Fruit fly (Drosophila melanogaster) whole organism, embryonic: ENCODE measurements around the gene Tim17a2.

ENCODE experiments used
- Aef1 ChIP-seq: fragments of 200-800 bp; sonication (Bioruptor generic); IDR thresholded peaks from 3 replicates; pipeline ENCODE4 v1.3.6; 2022; ENCODE audit warnings: missing biosample characterization, missing genetic modification characterization
- B-H1 ChIP-seq: fragments of 200-800 bp; sonication (Bioruptor generic); IDR thresholded peaks from 3 replicates; pipeline ENCODE4 v1.3.6; 2022; ENCODE audit warnings: missing biosample characterization, missing genetic modification characterization
- Bgb ChIP-seq: fragments of 200-800 bp; sonication (Bioruptor generic); IDR thresholded peaks from 2 replicates; pipeline ENCODE4 v1.3.6; 2022; ENCODE audit warnings: missing biosample characterization, missing genetic modification characterization; ENCODE audit not compliant: partially characterized antibody
- BtbVII ChIP-seq: fragments of 200-800 bp; sonication (Bioruptor generic); optimal IDR thresholded peaks from 3 replicates; lab custom pipeline; 2017; ENCODE audit warnings: missing biosample characterization, mild to moderate bottlenecking, missing genetic modification characterization
- CG11085 ChIP-seq: fragments of 200-800 bp; sonication (Bioruptor generic); IDR thresholded peaks from 2 replicates; pipeline ENCODE4 v1.3.6; 2022; ENCODE audit warnings: missing biosample characterization, missing genetic modification characterization
- CG11093 ChIP-seq: fragments of 200-800 bp; sonication (Bioruptor generic); IDR thresholded peaks from 3 replicates; pipeline ENCODE4 v1.3.6; 2022; ENCODE audit warnings: missing biosample characterization, missing genetic modification characterization
- CG12744 ChIP-seq: fragments of 200-800 bp; sonication (Bioruptor generic); optimal IDR thresholded peaks from 2 replicates; lab custom pipeline; 2016; ENCODE audit warnings: missing biosample characterization, missing genetic modification characterization
- CG13123 ChIP-seq: fragments of 200-800 bp; sonication (Bioruptor generic); optimal IDR thresholded peaks from 2 replicates; lab custom pipeline; 2016; ENCODE audit warnings: missing biosample characterization, missing genetic modification characterization
- CG15269 ChIP-seq: fragments of 200-800 bp; sonication (Bioruptor generic); optimal IDR thresholded peaks from 2 replicates; lab custom pipeline; 2018; ENCODE audit warnings: missing biosample characterization, mild to moderate bottlenecking, missing genetic modification characterization, moderate library complexity
- CG15601 ChIP-seq: fragments of 200-800 bp; sonication (Bioruptor generic); optimal IDR thresholded peaks from 3 replicates; lab custom pipeline; 2019; ENCODE audit warnings: missing biosample characterization, mild to moderate bottlenecking, missing genetic modification characterization, moderate library complexity
- CG18619 ChIP-seq: fragments of 200-800 bp; sonication (Bioruptor generic); optimal IDR thresholded peaks from 3 replicates; lab custom pipeline; 2017; ENCODE audit warnings: missing biosample characterization, mild to moderate bottlenecking, missing genetic modification characterization
- CG30020 ChIP-seq: fragments of 200-800 bp; optimal IDR thresholded peaks from 2 replicates; lab custom pipeline; 2019; ENCODE audit warnings: missing biosample characterization, mild to moderate bottlenecking, missing genetic modification characterization, moderate library complexity
- CG3065 ChIP-seq: fragments of 200-800 bp; sonication (Bioruptor generic); optimal IDR thresholded peaks from 2 replicates; lab custom pipeline; 2016; ENCODE audit warnings: missing biosample characterization, missing genetic modification characterization
- CG33213 ChIP-seq: fragments of 200-800 bp; sonication (Bioruptor generic); optimal IDR thresholded peaks from 3 replicates; lab custom pipeline; 2016; ENCODE audit warnings: missing biosample characterization, missing genetic modification characterization
- CG4404 ChIP-seq: fragments of 200-800 bp; sonication (Bioruptor generic); IDR thresholded peaks from 2 replicates; pipeline ENCODE4 v1.3.6; 2022; ENCODE audit warnings: missing biosample characterization, missing genetic modification characterization
- CG6254 ChIP-seq: fragments of 200-800 bp; sonication (Bioruptor generic); optimal IDR thresholded peaks from 3 replicates; lab custom pipeline; 2017; ENCODE audit warnings: mild to moderate bottlenecking, missing biosample characterization, missing genetic modification reagents, missing genetic modification characterization
- CG6654 ChIP-seq: fragments of 200-800 bp; sonication (Bioruptor generic); optimal IDR thresholded peaks from 2 replicates; lab custom pipeline; 2017; ENCODE audit warnings: missing biosample characterization, mild to moderate bottlenecking, missing genetic modification characterization
- CG7271 ChIP-seq: fragments of 200-800 bp; sonication (Bioruptor generic); optimal IDR thresholded peaks from 2 replicates; lab custom pipeline; 2018; ENCODE audit warnings: missing biosample characterization, mild to moderate bottlenecking, missing genetic modification characterization, moderate library complexity
- CG7839 ChIP-seq: fragments of 200-800 bp; sonication (Bioruptor generic); optimal IDR thresholded peaks from 3 replicates; lab custom pipeline; 2018; ENCODE audit warnings: missing biosample characterization, mild to moderate bottlenecking, missing genetic modification characterization, moderate library complexity
- CG8924 ChIP-seq: fragments of 200-800 bp; optimal IDR thresholded peaks from 3 replicates; lab custom pipeline; 2019; ENCODE audit warnings: missing biosample characterization, mild to moderate bottlenecking, missing genetic modification characterization, moderate library complexity
- Dbx ChIP-seq: fragments of 200-800 bp; sonication (Bioruptor generic); IDR thresholded peaks from 3 replicates; pipeline ENCODE4 v1.3.6; 2022; ENCODE audit warnings: missing biosample characterization, missing genetic modification characterization
- Dp ChIP-seq: fragments of 200-800 bp; sonication (Bioruptor generic); optimal IDR thresholded peaks from 2 replicates; lab custom pipeline; 2018; ENCODE audit warnings: missing biosample characterization, mild to moderate bottlenecking, missing genetic modification characterization, moderate library complexity
- H15 ChIP-seq: fragments of 200-800 bp; sonication (Bioruptor generic); IDR thresholded peaks from 3 replicates; pipeline ENCODE4 v1.3.6; 2022; ENCODE audit warnings: missing biosample characterization, missing genetic modification characterization
- Hr3 ChIP-seq: fragments of 200-800 bp; sonication (Bioruptor generic); optimal IDR thresholded peaks from 3 replicates; lab custom pipeline; 2016; ENCODE audit warnings: missing biosample characterization, missing genetic modification characterization
- Nf-YC ChIP-seq: fragments of 200-800 bp; optimal IDR thresholded peaks from 3 replicates; lab custom pipeline; 2019; ENCODE audit warnings: missing biosample characterization, mild to moderate bottlenecking, missing genetic modification characterization, moderate library complexity
- Oaz ChIP-seq: fragments of 200-800 bp; sonication (Bioruptor generic); IDR thresholded peaks from 2 replicates; pipeline ENCODE4 v1.3.6; 2022; ENCODE audit warnings: missing biosample characterization, missing genetic modification characterization
- Ravus ChIP-seq: fragments of 200-800 bp; sonication (Bioruptor generic); IDR thresholded peaks from 2 replicates; pipeline ENCODE4 v1.3.6; 2022; ENCODE audit warnings: missing biosample characterization, missing genetic modification characterization
- Xbp1 ChIP-seq: fragments of 200-800 bp; sonication (Bioruptor generic); optimal IDR thresholded peaks from 3 replicates; lab custom pipeline; 2016; ENCODE audit warnings: missing biosample characterization, mild to moderate bottlenecking, missing genetic modification characterization
- bcd ChIP-seq: fragments of 200-800 bp; sonication (Bioruptor generic); optimal IDR thresholded peaks from 2 replicates; lab custom pipeline; 2017; ENCODE audit warnings: missing biosample characterization, mild to moderate bottlenecking, missing genetic modification characterization
- chm ChIP-seq: fragments of 200-800 bp; sonication (Bioruptor generic); IDR thresholded peaks from 2 replicates; pipeline ENCODE4 v1.3.6; 2022; ENCODE audit warnings: missing biosample characterization, missing genetic modification characterization
- croc ChIP-seq: fragments of 200-800 bp; sonication (Bioruptor generic); conservative IDR thresholded peaks from 3 replicates; pipeline ENCODE4 v1.3.6; 2022; ENCODE audit warnings: missing biosample characterization, missing genetic modification characterization
- danr ChIP-seq: fragments of 200-800 bp; sonication (Bioruptor generic); IDR thresholded peaks from 2 replicates; pipeline ENCODE4 v1.3.6; 2022; ENCODE audit warnings: missing biosample characterization, missing genetic modification characterization
- dimm ChIP-seq: fragments of 200-800 bp; sonication (Bioruptor generic); IDR thresholded peaks from 2 replicates; pipeline ENCODE4 v1.3.6; 2022; ENCODE audit warnings: missing biosample characterization, missing genetic modification characterization
- gem ChIP-seq: fragments of 200-800 bp; sonication (Bioruptor generic); optimal IDR thresholded peaks from 2 replicates; lab custom pipeline; 2019; ENCODE audit warnings: missing biosample characterization, mild to moderate bottlenecking, missing genetic modification characterization, moderate library complexity
- hkb ChIP-seq, 2 experiments: fragments of 200-800 bp in 1 of 2; fragments of >200 bp in 1 of 2; sonication (Bioruptor generic) in 1 of 2; IDR thresholded peaks in 1 of 2; optimal IDR thresholded peaks in 1 of 2; 2 replicates each; pipeline versions ENCODE4 v1.3.6 to Lab custom; 2017 to 2022; ENCODE audit warnings: missing biosample characterization in 1 of 2, missing genetic modification characterization in 1 of 2
- jigr1 ChIP-seq: fragments of 200-800 bp; sonication (Bioruptor generic); IDR thresholded peaks from 3 replicates; pipeline ENCODE4 v1.3.6; 2022; ENCODE audit warnings: missing biosample characterization, missing genetic modification characterization
- ken ChIP-seq: fragments of 200-800 bp; sonication (Bioruptor generic); IDR thresholded peaks from 3 replicates; pipeline ENCODE4 v1.3.6; 2022; ENCODE audit warnings: missing biosample characterization, missing genetic modification characterization
- mld ChIP-seq: fragments of 200-800 bp; sonication (Bioruptor generic); IDR thresholded peaks from 3 replicates; pipeline ENCODE4 v1.3.6; 2022; ENCODE audit warnings: missing biosample characterization, missing genetic modification characterization; ENCODE audit not compliant: partially characterized antibody
- nmo ChIP-seq: fragments of 200-800 bp; sonication (Bioruptor generic); optimal IDR thresholded peaks from 2 replicates; lab custom pipeline; 2018; ENCODE audit warnings: missing biosample characterization, mild to moderate bottlenecking, missing genetic modification characterization, moderate library complexity
- odd ChIP-seq: fragments of 200-800 bp; sonication (Bioruptor generic); optimal IDR thresholded peaks from 2 replicates; lab custom pipeline; 2017; ENCODE audit warnings: missing biosample characterization, mild to moderate bottlenecking, missing genetic modification characterization
- peb ChIP-seq: fragments of 200-800 bp; sonication (Bioruptor generic); IDR thresholded peaks from 2 replicates; pipeline ENCODE4 v1.3.6; 2022; ENCODE audit warnings: missing biosample characterization, missing genetic modification characterization
- phol ChIP-seq: fragments of 200-800 bp; sonication (Bioruptor generic); optimal IDR thresholded peaks from 3 replicates; lab custom pipeline; 2018; ENCODE audit warnings: missing biosample characterization, mild to moderate bottlenecking, missing genetic modification characterization, moderate library complexity
- seq ChIP-seq: fragments of 200-800 bp; sonication (Bioruptor generic); IDR thresholded peaks from 2 replicates; pipeline ENCODE4 v1.3.6; 2022; ENCODE audit warnings: missing biosample characterization, missing genetic modification characterization
- sqz ChIP-seq: fragments of 200-800 bp; sonication (Bioruptor generic); optimal IDR thresholded peaks from 3 replicates; lab custom pipeline; 2018; ENCODE audit warnings: missing biosample characterization, mild to moderate bottlenecking, missing genetic modification characterization
- sug ChIP-seq: fragments of 200-800 bp; optimal IDR thresholded peaks from 2 replicates; lab custom pipeline; 2019; ENCODE audit warnings: missing biosample characterization, mild to moderate bottlenecking, missing genetic modification characterization, moderate library complexity
- tgo ChIP-seq: fragments of 200-800 bp; sonication (Bioruptor generic); IDR thresholded peaks from 3 replicates; pipeline ENCODE4 v1.3.6; 2022; ENCODE audit warnings: missing biosample characterization, missing genetic modification characterization
- toy ChIP-seq: fragments of 200-800 bp; sonication (Bioruptor generic); IDR thresholded peaks from 2 replicates; pipeline ENCODE4 v1.3.6; 2022; ENCODE audit warnings: missing biosample characterization, missing genetic modification characterization
- vfl ChIP-seq: fragments of 200-800 bp; sonication (Bioruptor generic); optimal IDR thresholded peaks from 2 replicates; lab custom pipeline; 2016; ENCODE audit warnings: missing biosample characterization, missing genetic modification characterization
- zfh1 ChIP-seq: fragments of 200-800 bp; sonication (Bioruptor generic); IDR thresholded peaks from 3 replicates; pipeline ENCODE4 v1.3.6; 2022; ENCODE audit warnings: missing biosample characterization, missing genetic modification characterization

Tim17a2 gene

dm6 chr3R:5256462-5257146 lies 5.9 kb downstream of the Tim17a2 start, which contains the start of the genes Enoph and Hph (continued):
- TF ChIP-seq hkb (optimal IDR thresholded peaks at IDR 0.05; lab: Kevin White, UChicago) (no peak), hkb (GFP tag; IDR thresholded peaks at IDR 0.05; lab: Robert Waterston, UW) (no peak; the same call in 1 of the 2 replicates), CG4404 (peak; percentile 54; the same call in 1 of the 2 replicates), sqz (GFP tag; lab: Kevin White, UChicago) (no peak), Dbx (GFP tag; lab: Robert Waterston, UW) (peak; percentile 78), dimm (GFP tag; lab: Robert Waterston, UW) (no peak), CG15601 (tag; lab: Kevin White, UChicago) (peak; percentile 57), CG13123 (GFP tag; lab: Kevin White, UChicago) (no peak), CG15269 (tag; lab: Kevin White, UChicago) (peak; percentile 67), B-H1 (GFP tag; lab: Robert Waterston, UW) (no peak), gem (tag; lab: Kevin White, UChicago) (peak; percentile 76), Dp (GFP tag; lab: Kevin White, UChicago) (peak; percentile 48), CG30020 (tag; lab: Kevin White, UChicago) (peak; percentile 51), zfh1 (GFP tag; lab: Robert Waterston, UW) (peak; percentile 50; the same call in 2 of the 3 replicates), toy (GFP tag; lab: Robert Waterston, UW) (no peak), Oaz (GFP tag; lab: Robert Waterston, UW) (peak; percentile 46; the same call in 1 of the 2 replicates), H15 (GFP tag; lab: Robert Waterston, UW) (no peak), CG12744 (GFP tag; lab: Kevin White, UChicago) (no peak), CG7271 (tag; lab: Kevin White, UChicago) (no peak), CG6654 (GFP tag; lab: Kevin White, UChicago) (peak; percentile 22), seq (GFP tag; lab: Robert Waterston, UW) (0 out of 2 replicates have a peak, but pooled peaks have one; percentile 28), peb (GFP tag; lab: Robert Waterston, UW) (no peak), CG3065 (peak; percentile 15), Nf-YC (tag; lab: Kevin White, UChicago) (peak; percentile 69), croc (no peak), CG11093 (GFP tag; lab: Robert Waterston, UW) (peak; percentile 54; the same call in 1 of the 3 replicates), CG6254 (GFP tag; lab: Kevin White, UChicago) (peak; percentile 32), ken (GFP tag; lab: Robert Waterston, UW) (peak; percentile 49; the same call in 1 of the 3 replicates), bcd (GFP tag; lab: Kevin White, UChicago) (peak; percentile 61), mld (GFP tag; lab: Robert Waterston, UW) (peak; percentile 48; the same call in 1 of the 3 replicates), Hr3 (GFP tag; lab: Kevin White, UChicago) (peak; percentile 70), CG11085 (GFP tag; lab: Robert Waterston, UW) (no peak; the same call in 1 of the 2 replicates), odd (GFP tag; lab: Kevin White, UChicago) (no peak), BtbVII (GFP tag; lab: Kevin White, UChicago) (peak; percentile 47), nmo (peak; percentile 82), Bgb (GFP tag; lab: Robert Waterston, UW) (peak; percentile 67), Xbp1 (GFP tag; lab: Kevin White, UChicago) (peak; percentile 69), sug (tag; lab: Kevin White, UChicago) (peak; percentile 65), CG18619 (peak; percentile 64), CG8924 (tag; lab: Kevin White, UChicago) (peak; percentile 55), tgo (GFP tag; lab: Robert Waterston, UW) (peak; percentile 55), CG33213 (GFP tag; lab: Kevin White, UChicago) (peak; percentile 46), Ravus (GFP tag; lab: Robert Waterston, UW) (no peak), danr (peak; percentile 45; the same call in 1 of the 2 replicates), chm (GFP tag; lab: Robert Waterston, UW) (0 out of 2 replicates have a peak, but pooled peaks have one; percentile 30), CG7839 (peak; percentile 62), jigr1 (GFP tag; lab: Robert Waterston, UW) (no peak), vfl (peak; percentile 13), Aef1 (GFP tag; lab: Robert Waterston, UW) (peak; percentile 55; the same call in 2 of the 3 replicates), phol (peak; percentile 72)
